Fruit fly (Drosophila melanogaster) whole organism, embryonic: Measurements from ENCODE around the gene CG7903.
A peak's percentile ranks its signal among the peaks of the same experiment; 100 is the strongest.

Experiments
- Atf6 ChIP-seq: fragments of 200-800 bp; sonication (Bioruptor generic); IDR thresholded peaks from 2 replicates; pipeline ENCODE4 v1.3.6; 2022; ENCODE audit warnings: missing biosample characterization, missing genetic modification characterization
- C15 ChIP-seq: fragments of 200-800 bp; sonication (Bioruptor generic); IDR thresholded peaks from 3 replicates; pipeline ENCODE4 v1.3.6; 2022; ENCODE audit warnings: missing biosample characterization, missing genetic modification characterization
- CG1024 ChIP-seq: fragments of 200-800 bp; sonication (Bioruptor generic); IDR thresholded peaks from 2 replicates; pipeline ENCODE4 v1.3.6; 2022; ENCODE audit warnings: missing biosample characterization, missing genetic modification characterization
- CG10431 ChIP-seq: fragments of 200-800 bp; sonication (Bioruptor generic); optimal IDR thresholded peaks from 3 replicates; lab custom pipeline; 2018; ENCODE audit warnings: missing biosample characterization, mild to moderate bottlenecking, missing genetic modification characterization
- CG11456 ChIP-seq: fragments of 200-800 bp; sonication (Bioruptor generic); IDR thresholded peaks from 3 replicates; pipeline ENCODE4 v1.3.6; 2022; ENCODE audit warnings: missing biosample characterization, missing genetic modification characterization
- CG11696 ChIP-seq: fragments of 200-800 bp; sonication (Bioruptor generic); IDR thresholded peaks from 2 replicates; pipeline ENCODE4 v1.3.6; 2022; ENCODE audit warnings: missing biosample characterization, missing genetic modification characterization
- CG12659 ChIP-seq: fragments of 200-800 bp; sonication (Bioruptor generic); optimal IDR thresholded peaks from 3 replicates; lab custom pipeline; 2017; ENCODE audit warnings: mild to moderate bottlenecking, missing biosample characterization, missing genetic modification reagents, missing genetic modification characterization
- CG13296 ChIP-seq: fragments of 200-800 bp; sonication (Bioruptor generic); optimal IDR thresholded peaks from 3 replicates; lab custom pipeline; 2018; ENCODE audit warnings: missing biosample characterization, mild to moderate bottlenecking, missing genetic modification characterization
- CG14441 ChIP-seq: fragments of 200-800 bp; sonication (Bioruptor generic); IDR thresholded peaks from 2 replicates; pipeline ENCODE4 v1.3.6; 2022; ENCODE audit warnings: missing biosample characterization, missing genetic modification characterization
- CG14860 ChIP-seq: fragments of 200-800 bp; sonication (Bioruptor generic); IDR thresholded peaks from 3 replicates; pipeline ENCODE4 v1.3.6; 2022; ENCODE audit warnings: missing biosample characterization, missing genetic modification characterization; ENCODE audit not compliant: partially characterized antibody
- CG15696 ChIP-seq: fragments of 200-800 bp; sonication (Bioruptor generic); optimal IDR thresholded peaks from 2 replicates; lab custom pipeline; 2019; ENCODE audit warnings: missing biosample characterization, mild to moderate bottlenecking, missing genetic modification characterization, moderate library complexity
- CG17912 ChIP-seq: fragments of 200-800 bp; sonication (Bioruptor generic); optimal IDR thresholded peaks from 2 replicates; lab custom pipeline; 2018; ENCODE audit warnings: missing biosample characterization, mild to moderate bottlenecking, missing genetic modification characterization
- CG2678 ChIP-seq: fragments of 200-800 bp; sonication (Bioruptor generic); optimal IDR thresholded peaks from 3 replicates; lab custom pipeline; 2019; ENCODE audit warnings: missing biosample characterization, mild to moderate bottlenecking, missing genetic modification characterization, moderate library complexity
- CG2875 ChIP-seq: fragments of 200-800 bp; sonication (Bioruptor generic); optimal IDR thresholded peaks from 2 replicates; lab custom pipeline; 2017; ENCODE audit warnings: missing biosample characterization, mild to moderate bottlenecking, missing genetic modification characterization, missing genetic modification reagents
- CG3995 ChIP-seq: fragments of 200-800 bp; sonication (Bioruptor generic); optimal IDR thresholded peaks from 3 replicates; lab custom pipeline; 2016; ENCODE audit warnings: missing biosample characterization, missing genetic modification characterization
- CG4404 ChIP-seq: fragments of 200-800 bp; sonication (Bioruptor generic); IDR thresholded peaks from 2 replicates; pipeline ENCODE4 v1.3.6; 2022; ENCODE audit warnings: missing biosample characterization, missing genetic modification characterization
- CG6791 ChIP-seq: fragments of 200-800 bp; sonication (Bioruptor generic); IDR thresholded peaks from 3 replicates; pipeline ENCODE4 v1.3.6; 2022; ENCODE audit warnings: missing biosample characterization, missing genetic modification characterization; ENCODE audit not compliant: partially characterized antibody
- CG7271 ChIP-seq: fragments of 200-800 bp; sonication (Bioruptor generic); optimal IDR thresholded peaks from 2 replicates; lab custom pipeline; 2018; ENCODE audit warnings: missing biosample characterization, mild to moderate bottlenecking, missing genetic modification characterization, moderate library complexity
- D ChIP-seq, 2 experiments: fragments of 200-800 bp in 1 of 2; fragments of >200 bp in 1 of 2; sonication (Bioruptor generic) in 1 of 2; optimal IDR thresholded peaks; 2 replicates in 1 of 2; 3 replicates in 1 of 2; lab custom pipeline; 2017; ENCODE audit warnings: mild to moderate bottlenecking in 1 of 2, missing biosample characterization in 1 of 2, missing genetic modification characterization in 1 of 2, missing genetic modification reagents in 1 of 2
- D19A ChIP-seq: fragments of 200-800 bp; optimal IDR thresholded peaks from 3 replicates; lab custom pipeline; 2019; ENCODE audit warnings: missing biosample characterization, mild to moderate bottlenecking, missing genetic modification characterization, moderate library complexity
- Drgx ChIP-seq: fragments of 200-800 bp; sonication (Bioruptor generic); IDR thresholded peaks from 2 replicates; pipeline ENCODE4 v1.3.6; 2022; ENCODE audit warnings: missing biosample characterization, missing genetic modification characterization
- Eip74EF ChIP-seq, 2 experiments: fragments of 200-800 bp in 1 of 2; fragments of >200 bp in 1 of 2; sonication (Bioruptor generic) in 1 of 2; optimal IDR thresholded peaks; 2 replicates each; lab custom pipeline; 2017 to 2019; ENCODE audit warnings: missing biosample characterization in 2 of 2, missing genetic modification characterization in 2 of 2, mild to moderate bottlenecking in 1 of 2, moderate library complexity in 1 of 2
- Fer1 ChIP-seq: fragments of 200-800 bp; sonication (Bioruptor generic); optimal IDR thresholded peaks from 2 replicates; lab custom pipeline; 2017; ENCODE audit warnings: missing biosample characterization, mild to moderate bottlenecking, missing genetic modification characterization
- Fer3 ChIP-seq: fragments of 200-800 bp; sonication (Bioruptor generic); optimal IDR thresholded peaks from 2 replicates; lab custom pipeline; 2018; ENCODE audit warnings: missing biosample characterization, mild to moderate bottlenecking, missing genetic modification characterization, moderate library complexity
- Hmx ChIP-seq: fragments of 200-800 bp; sonication (Bioruptor generic); optimal IDR thresholded peaks from 2 replicates; lab custom pipeline; 2016; ENCODE audit warnings: missing biosample characterization, missing genetic modification characterization
- Hsf ChIP-seq: fragments of 200-800 bp; sonication (Bioruptor generic); optimal IDR thresholded peaks from 3 replicates; lab custom pipeline; 2016; ENCODE audit warnings: missing biosample characterization, missing genetic modification characterization
- Lpt ChIP-seq: fragments of >200 bp; optimal IDR thresholded peaks from 2 replicates; lab custom pipeline; 2018; ENCODE audit warnings: missing biosample characterization, missing genetic modification characterization
- Mrtf ChIP-seq: fragments of 200-800 bp; sonication (Bioruptor generic); IDR thresholded peaks from 3 replicates; pipeline ENCODE4 v1.3.6; 2022; ENCODE audit warnings: missing biosample characterization, missing genetic modification characterization
- Sox100B ChIP-seq: fragments of 200-800 bp; sonication (Bioruptor generic); optimal IDR thresholded peaks from 3 replicates; lab custom pipeline; 2018; ENCODE audit warnings: missing biosample characterization, mild to moderate bottlenecking, missing genetic modification characterization
- Spps ChIP-seq: fragments of 200-800 bp; sonication (Bioruptor generic); optimal IDR thresholded peaks from 2 replicates; lab custom pipeline; 2018; ENCODE audit warnings: missing biosample characterization, mild to moderate bottlenecking, missing genetic modification characterization
- Usf ChIP-seq: fragments of 200-800 bp; sonication (Bioruptor generic); optimal IDR thresholded peaks from 2 replicates; lab custom pipeline; 2017; ENCODE audit warnings: missing genotype, missing biosample characterization, missing genetic modification characterization
- abd-A ChIP-seq: fragments of 200-800 bp; sonication (Bioruptor generic); optimal IDR thresholded peaks from 3 replicates; lab custom pipeline; 2019; ENCODE audit warnings: missing biosample characterization, mild to moderate bottlenecking, missing genetic modification characterization, moderate library complexity
- bab2 ChIP-seq: fragments of 200-800 bp; sonication (Bioruptor generic); optimal IDR thresholded peaks from 2 replicates; lab custom pipeline; 2016; ENCODE audit warnings: missing biosample characterization, missing genetic modification characterization
- chinmo ChIP-seq: fragments of 200-800 bp; sonication (Bioruptor generic); IDR thresholded peaks from 4 replicates; pipeline ENCODE4 v1.3.6; 2022; ENCODE audit warnings: missing biosample characterization, missing genetic modification characterization; ENCODE audit not compliant: partially characterized antibody
- crc ChIP-seq: fragments of 200-800 bp; sonication (Bioruptor generic); optimal IDR thresholded peaks from 2 replicates; lab custom pipeline; 2016; ENCODE audit warnings: missing biosample characterization, missing genetic modification characterization
- crol ChIP-seq: fragments of 200-800 bp; sonication (Bioruptor generic); IDR thresholded peaks from 2 replicates; pipeline ENCODE4 v1.3.6; 2022; ENCODE audit warnings: missing biosample characterization, missing genetic modification characterization
- crp ChIP-seq, 2 experiments: fragments of 200-800 bp; sonication (Bioruptor generic); optimal IDR thresholded peaks; 2 replicates in 1 of 2; 3 replicates in 1 of 2; lab custom pipeline; 2017; ENCODE audit warnings: missing biosample characterization in 2 of 2, missing genetic modification characterization in 2 of 2, mild to moderate bottlenecking in 1 of 2, moderate library complexity in 1 of 2
- exex ChIP-seq: fragments of 200-800 bp; sonication (Bioruptor generic); optimal IDR thresholded peaks from 4 replicates; lab custom pipeline; 2018; ENCODE audit warnings: missing biosample characterization, mild to moderate bottlenecking, missing genetic modification characterization, moderate library complexity
- grn ChIP-seq: fragments of 200-800 bp; sonication (Bioruptor generic); optimal IDR thresholded peaks from 3 replicates; lab custom pipeline; 2017; ENCODE audit warnings: missing biosample characterization, missing genetic modification characterization
- hth ChIP-seq: fragments of >200 bp; optimal IDR thresholded peaks from 2 replicates; lab custom pipeline; 2017; ENCODE audit warnings: inconsistent platforms
- inv ChIP-seq: fragments of 200-800 bp; sonication (Bioruptor generic); IDR thresholded peaks from 2 replicates; pipeline ENCODE4 v1.3.6; 2022; ENCODE audit warnings: missing biosample characterization, missing genetic modification characterization; ENCODE audit not compliant: partially characterized antibody
- pb ChIP-seq: fragments of 200-800 bp; sonication (Bioruptor generic); optimal IDR thresholded peaks from 3 replicates; lab custom pipeline; 2016; ENCODE audit warnings: missing biosample characterization, missing genetic modification characterization
- pum ChIP-seq: fragments of 200-800 bp; sonication (Bioruptor generic); optimal IDR thresholded peaks from 2 replicates; lab custom pipeline; 2016; ENCODE audit warnings: missing biosample characterization, missing genetic modification characterization
- sim ChIP-seq: fragments of 200-800 bp; sonication (Bioruptor generic); IDR thresholded peaks from 2 replicates; pipeline ENCODE4 v1.3.6; 2022; ENCODE audit warnings: missing biosample characterization, missing genetic modification characterization
- tll ChIP-seq, 2 experiments: fragments of 200-800 bp in 1 of 2; fragments of >200 bp in 1 of 2; sonication (Bioruptor generic) in 1 of 2; optimal IDR thresholded peaks; 2 replicates each; lab custom pipeline; 2017 to 2019; ENCODE audit warnings: missing biosample characterization in 2 of 2, missing genetic modification characterization in 2 of 2, mild to moderate bottlenecking in 1 of 2, moderate library complexity in 1 of 2
- unpg ChIP-seq: fragments of 200-800 bp; sonication (Bioruptor generic); optimal IDR thresholded peaks from 3 replicates; lab custom pipeline; 2018; ENCODE audit warnings: missing biosample characterization, mild to moderate bottlenecking, missing genetic modification characterization, moderate library complexity
- vnd ChIP-seq: fragments of 200-800 bp; sonication (Bioruptor generic); IDR thresholded peaks from 3 replicates; pipeline ENCODE4 v1.3.6; 2022; ENCODE audit warnings: missing biosample characterization, missing genetic modification characterization; ENCODE audit not compliant: partially characterized antibody
- zen2 ChIP-seq: fragments of 200-800 bp; sonication (Bioruptor generic); IDR thresholded peaks from 3 replicates; pipeline ENCODE4 v1.3.6; 2022; ENCODE audit warnings: missing biosample characterization, missing genetic modification characterization; ENCODE audit not compliant: partially characterized antibody

Gene CG7903

dm6 chr3R:30012602-30013489, 17.8 kb upstream of the CG7903 start (continued):
- TF ChIP-seq CG11696 (GFP tag; lab: Robert Waterston, UW) = no peak
- TF ChIP-seq bab2 (GFP tag; lab: Kevin White, UChicago) = no peak
- no peak for TF ChIP-seq CG6791 (GFP tag; lab: Robert Waterston, UW)
- no peak for TF ChIP-seq Spps (tag; lab: Kevin White, UChicago)
- no peak for TF ChIP-seq crc (GFP tag; lab: Kevin White, UChicago)
- TF ChIP-seq pum (GFP tag; lab: Kevin White, UChicago) = no peak
- TF ChIP-seq CG17912 (GFP tag; lab: Kevin White, UChicago) = no peak
- TF ChIP-seq vnd (GFP tag; lab: Robert Waterston, UW) = no peak
- TF ChIP-seq Hsf (GFP tag; lab: Kevin White, UChicago) = no peak
- no peak for TF ChIP-seq D19A (tag; lab: Kevin White, UChicago)
- TF ChIP-seq exex (tag; lab: Kevin White, UChicago) = peak; percentile 64
- peak; percentile 54 for TF ChIP-seq Atf6 (GFP tag; lab: Robert Waterston, UW)
- no peak for TF ChIP-seq pb (GFP tag; lab: Kevin White, UChicago)
- no peak for TF ChIP-seq Sox100B (GFP tag; lab: Kevin White, UChicago)
- no peak for TF ChIP-seq sim (GFP tag; lab: Robert Waterston, UW)
- TF ChIP-seq Hmx (GFP tag; lab: Kevin White, UChicago) = no peak
- TF ChIP-seq CG12659 (GFP tag; lab: Kevin White, UChicago) = peak; percentile 11
- TF ChIP-seq Fer1 = no peak
- no peak for TF ChIP-seq inv (GFP tag; lab: Robert Waterston, UW)
- TF ChIP-seq unpg (GFP tag; lab: Kevin White, UChicago) = no peak
- TF ChIP-seq grn (GFP tag; lab: Kevin White, UChicago) = peak; percentile 71
- TF ChIP-seq abd-A (tag; lab: Kevin White, UChicago) = no peak
- TF ChIP-seq CG13296 (GFP tag; lab: Kevin White, UChicago) = no peak
- TF ChIP-seq Fer3 = peak; percentile 35
- TF ChIP-seq CG11456 = no peak
- no peak for TF ChIP-seq CG4404 (GFP tag; lab: Robert Waterston, UW)
- TF ChIP-seq Eip74EF (GFP tag; optimal IDR thresholded peaks at IDR 0.05; lab: Kevin White, UChicago) = no peak
- TF ChIP-seq CG15696 (tag; lab: Kevin White, UChicago) = no peak
- no peak for TF ChIP-seq CG2875 (GFP tag; lab: Kevin White, UChicago)
- peak; percentile 49 for TF ChIP-seq CG2678 (tag; lab: Kevin White, UChicago)
- no peak for TF ChIP-seq crp (GFP tag; optimal IDR thresholded peaks at IDR 0.05; lab: Kevin White, UChicago)
- no peak for TF ChIP-seq Usf (GFP tag; lab: Kevin White, UChicago)
- TF ChIP-seq D (optimal IDR thresholded peaks at IDR 0.05; lab: Kevin White, UChicago) = no peak
- no peak for TF ChIP-seq D (GFP tag; optimal IDR thresholded peaks at IDR 0.05; lab: Kevin White, UChicago)
- TF ChIP-seq Lpt (GFP tag; lab: Kevin White, UChicago) = no peak
- peak; percentile 59 for TF ChIP-seq Drgx
- TF ChIP-seq C15 (GFP tag; lab: Robert Waterston, UW) = no peak
- no peak for TF ChIP-seq tll (GFP tag; optimal IDR thresholded peaks at IDR 0.05; lab: Kevin White, UChicago)
- no peak for TF ChIP-seq zen2 (GFP tag; lab: Robert Waterston, UW)
- TF ChIP-seq CG10431 (GFP tag; lab: Kevin White, UChicago) = no peak
- no peak for TF ChIP-seq hth (lab: Kevin White, UChicago)
- no peak for TF ChIP-seq CG3995 (GFP tag; lab: Kevin White, UChicago)
- TF ChIP-seq CG14860 (GFP tag; lab: Robert Waterston, UW) = no peak
- no peak for TF ChIP-seq crol (GFP tag; lab: Robert Waterston, UW)
- no peak for TF ChIP-seq Mrtf
- no peak for TF ChIP-seq CG1024 (GFP tag; lab: Robert Waterston, UW)
- no peak for TF ChIP-seq chinmo
- TF ChIP-seq CG14441 = 0 out of 2 replicates have a peak, but pooled peaks have one; percentile 42
- no peak for TF ChIP-seq CG7271 (tag; lab: Kevin White, UChicago)
